Worm (Caenorhabditis elegans) whole organism, L4 larva: ENCODE measurements around the gene C34C12.9.
A peak's percentile ranks its signal among the peaks of the same experiment; 100 is the strongest.

Source experiments
- D1046.2 ChIP-seq: fragments of 200-800 bp; sonication (Bioruptor generic); IDR thresholded peaks from 2 replicates; pipeline ENCODE4 v1.3.6; 2022; ENCODE audit warnings: missing genetic modification characterization, missing compliant biosample characterization
- F26F4.8 ChIP-seq: fragments of 200-800 bp; sonication (Bioruptor generic); conservative IDR thresholded peaks from 2 replicates; pipeline ENCODE4 v1.3.6; 2022; ENCODE audit warnings: missing genetic modification characterization, missing compliant biosample characterization
- F49E8.2 ChIP-seq: sonication (generic microtip); optimal IDR thresholded peaks from 2 replicates; lab custom pipeline; 2016; ENCODE audit warnings: missing compliant biosample characterization, mild to moderate bottlenecking, missing genetic modification characterization, borderline replicate concordance
- Y75B8A.6 ChIP-seq: fragments of 200-800 bp; sonication (Bioruptor generic); IDR thresholded peaks from 2 replicates; pipeline ENCODE4 v1.3.6; 2022; ENCODE audit warnings: missing genetic modification reagents, missing genetic modification characterization, missing compliant biosample characterization
- aha-1 ChIP-seq: fragments of 150-350 bp; peaks from one replicate; lab custom pipeline; 2014; ENCODE audit warnings: missing biosample characterization, missing genetic modification characterization
- arid-1 ChIP-seq: fragments of 200-800 bp; sonication (Bioruptor generic); conservative IDR thresholded peaks from 2 replicates; pipeline ENCODE4 v1.3.6; 2022; ENCODE audit warnings: missing genetic modification reagents, missing genetic modification characterization, missing compliant biosample characterization
- cey-2 ChIP-seq: sonication (generic microtip); optimal IDR thresholded peaks from 3 replicates; lab custom pipeline; 2017; ENCODE audit warnings: missing genetic modification characterization, mild to moderate bottlenecking, missing compliant biosample characterization, antibody characterized with exemption, borderline replicate concordance; ENCODE audit not compliant: insufficient read depth
- ctbp-1 ChIP-seq: fragments of 200-800 bp; sonication (Bioruptor generic); IDR thresholded peaks from 2 replicates; pipeline ENCODE4 v1.3.6; 2022; ENCODE audit warnings: missing genetic modification reagents, missing genetic modification characterization, missing compliant biosample characterization
- daf-16 ChIP-seq, 3 experiments: sonication (generic microtip); optimal IDR thresholded peaks; 2 replicates each; lab custom pipeline; 2016 to 2017; ENCODE audit warnings: missing genetic modification characterization in 3 of 3, missing genetic modification reagents in 3 of 3, mild to moderate bottlenecking in 2 of 3, missing compliant biosample characterization in 2 of 3, missing biosample characterization in 1 of 3, moderate library complexity in 1 of 3
- daf-19 ChIP-seq: fragments of 200-800 bp; sonication (Bioruptor generic); conservative IDR thresholded peaks from 2 replicates; pipeline ENCODE4 v1.3.6; 2022; ENCODE audit warnings: missing genetic modification characterization, missing compliant biosample characterization
- dmd-6 ChIP-seq: fragments of 200-800 bp; sonication (Bioruptor generic); IDR thresholded peaks from 2 replicates; pipeline ENCODE4 v1.3.6; 2022; ENCODE audit warnings: missing genetic modification reagents, missing genetic modification characterization, missing compliant biosample characterization
- dmd-8 ChIP-seq: fragments of 200-800 bp; sonication (Bioruptor generic); IDR thresholded peaks from 2 replicates; pipeline ENCODE4 v1.3.6; 2022; ENCODE audit warnings: missing genetic modification characterization, missing compliant biosample characterization
- duxl-1 ChIP-seq: sonication (generic microtip); optimal IDR thresholded peaks from 2 replicates; lab custom pipeline; 2016; ENCODE audit warnings: mild to moderate bottlenecking, missing genetic modification characterization, moderate library complexity, missing compliant biosample characterization; ENCODE audit not compliant: poor library complexity
- dve-1 ChIP-seq: sonication (generic microtip); optimal IDR thresholded peaks from 2 replicates; lab custom pipeline; 2017; ENCODE audit warnings: antibody characterized with exemption, mild to moderate bottlenecking, missing genetic modification characterization, missing compliant biosample characterization; ENCODE audit not compliant: insufficient read depth
- egl-43 ChIP-seq: fragments of 200-800 bp; sonication (Bioruptor generic); IDR thresholded peaks from 2 replicates; pipeline ENCODE4 v1.3.6; 2022; ENCODE audit warnings: missing genetic modification reagents, missing genetic modification characterization, missing compliant biosample characterization
- gei-8 ChIP-seq: fragments of 200-800 bp; sonication (Bioruptor generic); optimal IDR thresholded peaks from 2 replicates; lab custom pipeline; 2018; ENCODE audit warnings: mild to moderate bottlenecking, missing genetic modification characterization, missing compliant biosample characterization
- hlh-11 ChIP-seq: fragments of 200-800 bp; sonication (Bioruptor generic); optimal IDR thresholded peaks from 2 replicates; lab custom pipeline; 2018; ENCODE audit warnings: mild to moderate bottlenecking, missing genetic modification characterization, missing compliant biosample characterization
- hlh-30 ChIP-seq: sonication (generic microtip); optimal IDR thresholded peaks from 2 replicates; lab custom pipeline; 2017; ENCODE audit warnings: antibody characterized with exemption, mild to moderate bottlenecking, missing genetic modification characterization, missing compliant biosample characterization; ENCODE audit not compliant: insufficient read depth
- hmg-1.1 ChIP-seq: fragments of 200-800 bp; sonication (Bioruptor generic); IDR thresholded peaks from 2 replicates; pipeline ENCODE4 v1.3.6; 2022; ENCODE audit warnings: missing genetic modification reagents, missing genetic modification characterization, missing compliant biosample characterization
- madf-9 ChIP-seq: fragments of 200-800 bp; sonication (Bioruptor generic); conservative IDR thresholded peaks from 2 replicates; pipeline ENCODE4 v1.3.6; 2022; ENCODE audit warnings: missing genetic modification reagents, missing genetic modification characterization, missing compliant biosample characterization
- mdl-1 ChIP-seq, 2 experiments: fragments of 150-350 bp in 1 of 2; sonication (generic microtip) in 1 of 2; optimal IDR thresholded peaks; 2 replicates each; lab custom pipeline; 2014 to 2017; ENCODE audit warnings: missing biosample characterization in 2 of 2, missing genetic modification characterization in 2 of 2
- mep-1 ChIP-seq: fragments of 150-350 bp; sonication (generic microtip); optimal IDR thresholded peaks from 3 replicates; lab custom pipeline; 2014; ENCODE audit warnings: missing biosample characterization, missing genetic modification characterization
- mes-2 ChIP-seq: sonication (generic microtip); optimal IDR thresholded peaks from 2 replicates; lab custom pipeline; 2016; ENCODE audit warnings: missing genotype, mild to moderate bottlenecking, missing genetic modification characterization, missing compliant biosample characterization; ENCODE audit not compliant: poor library complexity, severe bottlenecking
- nhr-10 ChIP-seq: fragments of 150-350 bp; optimal IDR thresholded peaks from 2 replicates; lab custom pipeline; 2014; ENCODE audit warnings: missing biosample characterization, missing genetic modification characterization
- nhr-11 ChIP-seq: fragments of 150-350 bp; optimal IDR thresholded peaks from 2 replicates; lab custom pipeline; 2014; ENCODE audit warnings: missing biosample characterization, missing genetic modification characterization
- nhr-28 ChIP-seq: fragments of 150-350 bp; optimal IDR thresholded peaks from 2 replicates; lab custom pipeline; 2014; ENCODE audit warnings: missing biosample characterization, missing genetic modification characterization
- nhr-41 ChIP-seq: fragments of 200-800 bp; sonication (Bioruptor generic); IDR thresholded peaks from 2 replicates; pipeline ENCODE4 v1.3.6; 2022; ENCODE audit warnings: missing genetic modification reagents, missing genetic modification characterization, missing compliant biosample characterization
- nhr-42 ChIP-seq: fragments of 200-800 bp; sonication (Bioruptor generic); IDR thresholded peaks from 2 replicates; pipeline ENCODE4 v1.3.6; 2022; ENCODE audit warnings: missing genetic modification characterization, missing compliant biosample characterization
- nhr-48 ChIP-seq: sonication (generic microtip); optimal IDR thresholded peaks from 2 replicates; lab custom pipeline; 2016; ENCODE audit warnings: mild to moderate bottlenecking, missing genetic modification characterization, missing compliant biosample characterization
- nhr-77 ChIP-seq: fragments of 150-350 bp; optimal IDR thresholded peaks from 2 replicates; lab custom pipeline; 2014; ENCODE audit warnings: missing biosample characterization, missing genetic modification characterization
- pqm-1 ChIP-seq: sonication (generic microtip); optimal IDR thresholded peaks from 2 replicates; lab custom pipeline; 2017; ENCODE audit warnings: missing biosample characterization, missing genetic modification characterization
- rbr-2 ChIP-seq: sonication (generic microtip); optimal IDR thresholded peaks from 2 replicates; lab custom pipeline; 2016; ENCODE audit warnings: missing genotype, missing genetic modification characterization, missing compliant biosample characterization
- sdz-12 ChIP-seq: fragments of 200-800 bp; sonication (Bioruptor generic); optimal IDR thresholded peaks from 2 replicates; lab custom pipeline; 2018; ENCODE audit warnings: mild to moderate bottlenecking, missing genetic modification characterization, missing compliant biosample characterization
- skn-1 ChIP-seq: fragments of 150-350 bp; optimal IDR thresholded peaks from 2 replicates; lab custom pipeline; 2014; ENCODE audit warnings: missing biosample characterization, missing genetic modification characterization
- spr-1 ChIP-seq: sonication (generic microtip); optimal IDR thresholded peaks from 2 replicates; lab custom pipeline; 2016; ENCODE audit warnings: mild to moderate bottlenecking, missing genetic modification characterization, missing compliant biosample characterization
- tag-97 ChIP-seq: fragments of 200-800 bp; sonication (Bioruptor generic); IDR thresholded peaks from 2 replicates; pipeline ENCODE4 v1.3.6; 2022; ENCODE audit warnings: missing genetic modification characterization, missing compliant biosample characterization
- vab-7 ChIP-seq: fragments of 200-800 bp; sonication (Bioruptor generic); IDR thresholded peaks from 2 replicates; pipeline ENCODE4 v1.3.6; 2022; ENCODE audit warnings: missing genetic modification reagents, missing genetic modification characterization, missing compliant biosample characterization
- zag-1 ChIP-seq: fragments of 150-350 bp; optimal IDR thresholded peaks from 2 replicates; lab custom pipeline; 2014; ENCODE audit warnings: missing biosample characterization, missing genetic modification characterization
- ztf-11 ChIP-seq: fragments of 150-350 bp; optimal IDR thresholded peaks from 2 replicates; lab custom pipeline; 2014; ENCODE audit warnings: missing biosample characterization, missing genetic modification characterization
- ztf-7 ChIP-seq: fragments of 150-350 bp; optimal IDR thresholded peaks from 2 replicates; lab custom pipeline; 2014; ENCODE audit warnings: missing biosample characterization, missing genetic modification characterization

Gene C34C12.9

ce11 chrIII:3469646-3470045 is 5.7 kb downstream of the C34C12.9 start, which contains the start of gene smim-14:
smim-14 (minus strand) TSS chrIII:3469746.
- TF ChIP-seq aha-1 (tag; lab: Kevin White, UChicago) = no peak
- no peak for TF ChIP-seq daf-16 (GFP tag; optimal IDR thresholded peaks at IDR 0.05; lab: Kevin White, UChicago)
- peak; percentile 34 for TF ChIP-seq daf-16 (tag; optimal IDR thresholded peaks at IDR 0.05; lab: Kevin White, UChicago)
- TF ChIP-seq mes-2 (tag; lab: Kevin White, UChicago) = peak; percentile 29
- no peak for TF ChIP-seq egl-43 (GFP tag; lab: Robert Waterston, UW)

- TF ChIP-seq dve-1 (tag; lab: Kevin White, UChicago) = peak; percentile 5
- peak; percentile 20; the same call in 1 of the 2 replicates for TF ChIP-seq dmd-6
- no peak for TF ChIP-seq rbr-2 (tag; lab: Kevin White, UChicago)
- peak; percentile 62 for TF ChIP-seq aha-1 (tag; lab: Kevin White, UChicago)
- peak; percentile 36 for TF ChIP-seq nhr-28 (tag; lab: Kevin White, UChicago)
- no peak for TF ChIP-seq hmg-1.1 (GFP tag; lab: Robert Waterston, UW)
- TF ChIP-seq hlh-11 (tag; lab: Kevin White, UChicago) = peak; percentile 33
- TF ChIP-seq pqm-1 (tag; lab: Kevin White, UChicago) = peak; percentile 30
These were observed 6.9 kb downstream of the C34C12.9 start for ce11 chrIII:3468384-3468783.

ce11 chrIII:3467013-3467412 is 8.3 kb downstream of the C34C12.9 start:
- no peak for TF ChIP-seq aha-1 (tag; lab: Kevin White, UChicago)
- TF ChIP-seq cey-2 (tag; lab: Kevin White, UChicago) = no peak
- no peak for TF ChIP-seq madf-9 (GFP tag; lab: Robert Waterston, UW)
- no peak for TF ChIP-seq gei-8
- no peak for TF ChIP-seq vab-7 (GFP tag; lab: Robert Waterston, UW)
- no peak for TF ChIP-seq nhr-48 (tag; lab: Kevin White, UChicago)
- no peak for TF ChIP-seq ztf-11 (tag; lab: Kevin White, UChicago)

ce11 chrIII:3461403-3461802 is 13.9 kb downstream of the C34C12.9 start, which contains the start of gene pph-6:
pph-6 (plus strand) TSS chrIII:3461703.
- TF ChIP-seq ztf-11 (tag; lab: Kevin White, UChicago) = no peak
- TF ChIP-seq nhr-11 (tag; lab: Kevin White, UChicago) = no peak
- TF ChIP-seq mdl-1 (tag; optimal IDR thresholded peaks at IDR 0.05; lab: Kevin White, UChicago) = no peak
- no peak for TF ChIP-seq daf-16 (GFP tag; optimal IDR thresholded peaks at IDR 0.05; lab: Kevin White, UChicago)
- TF ChIP-seq daf-16 (tag; optimal IDR thresholded peaks at IDR 0.05; lab: Kevin White, UChicago) = no peak
- no peak for TF ChIP-seq nhr-42
- TF ChIP-seq daf-19 (GFP tag; lab: Robert Waterston, UW) = no peak
- TF ChIP-seq pqm-1 (tag; lab: Kevin White, UChicago) = no peak
- no peak for TF ChIP-seq madf-9 (GFP tag; lab: Robert Waterston, UW)
- TF ChIP-seq nhr-10 (tag; lab: Kevin White, UChicago) = no peak
- no peak for TF ChIP-seq sdz-12 (GFP tag; lab: Kevin White, UChicago)
- no peak for TF ChIP-seq nhr-77
- no peak for TF ChIP-seq nhr-28 (tag; lab: Kevin White, UChicago)

ce11 chrIII:3460061-3460460 is 15.3 kb downstream of the C34C12.9 start, which contains the start of gene C34C12.8:
C34C12.8 (plus strand) TSS chrIII:3460406.
- peak; percentile 82; the same call in 1 of the 2 replicates for TF ChIP-seq D1046.2 (GFP tag; lab: Robert Waterston, UW)
- peak; percentile 88 for TF ChIP-seq ctbp-1 (GFP tag; lab: Robert Waterston, UW)
- TF ChIP-seq mep-1 (tag; lab: Kevin White, UChicago) = peak; percentile 94
- TF ChIP-seq tag-97 (GFP tag; lab: Robert Waterston, UW) = no peak
- TF ChIP-seq egl-43 (GFP tag; lab: Robert Waterston, UW) = peak; percentile 84
- peak; percentile 88 for TF ChIP-seq F49E8.2
- TF ChIP-seq ztf-7 (tag; lab: Kevin White, UChicago) = peak; percentile 92
- no peak for TF ChIP-seq Y75B8A.6
- TF ChIP-seq F26F4.8 (GFP tag; lab: Robert Waterston, UW) = no peak
- TF ChIP-seq nhr-41 (GFP tag; lab: Robert Waterston, UW) = no peak
- no peak for TF ChIP-seq skn-1 (tag; lab: Kevin White, UChicago)
- peak; percentile 88 for TF ChIP-seq arid-1 (GFP tag; lab: Robert Waterston, UW)
- peak; percentile 93 for TF ChIP-seq duxl-1
- TF ChIP-seq nhr-77 = peak; percentile 84
- peak in 1 of 2 experiments; percentile 82 for TF ChIP-seq daf-16 (GFP tag; optimal IDR thresholded peaks at IDR 0.05; lab: Kevin White, UChicago)
- peak; percentile 35 for TF ChIP-seq daf-16 (tag; optimal IDR thresholded peaks at IDR 0.05; lab: Kevin White, UChicago)
- peak; percentile 76 for TF ChIP-seq zag-1
- no peak for TF ChIP-seq sdz-12 (GFP tag; lab: Kevin White, UChicago)
- peak; percentile 35; the same call in 1 of the 2 replicates for TF ChIP-seq dmd-8 (GFP tag; lab: Robert Waterston, UW)
- TF ChIP-seq hlh-30 (tag; lab: Kevin White, UChicago) = peak; percentile 85
- TF ChIP-seq spr-1 = peak; percentile 81
- TF ChIP-seq dve-1 (tag; lab: Kevin White, UChicago) = peak; percentile 97
- TF ChIP-seq nhr-28 (tag; lab: Kevin White, UChicago) = peak; percentile 78
